Fruit fly (Drosophila melanogaster) whole organism, wandering third instar larva: ENCODE results near the gene fru.

Source experiments
- Abd-B ChIP-seq: fragments of >200 bp; optimal IDR thresholded peaks from 2 replicates; lab custom pipeline; 2017; ENCODE audit warnings: missing biosample characterization, missing genetic modification characterization
- CG32264 ChIP-seq: fragments of 200-800 bp; sonication (Bioruptor generic); optimal IDR thresholded peaks from 2 replicates; lab custom pipeline; 2016; ENCODE audit warnings: missing biosample characterization, missing genetic modification characterization
- CG9705 ChIP-seq: fragments of 200-800 bp; sonication (Bioruptor generic); optimal IDR thresholded peaks from 2 replicates; lab custom pipeline; 2018; ENCODE audit warnings: missing biosample characterization, mild to moderate bottlenecking, missing genetic modification characterization
- CrebA ChIP-seq: fragments of 200-800 bp; sonication (Bioruptor generic); optimal IDR thresholded peaks from 2 replicates; lab custom pipeline; 2016; ENCODE audit warnings: missing biosample characterization, mild to moderate bottlenecking, missing genetic modification characterization, borderline replicate concordance
- Dfd ChIP-seq: fragments of >200 bp; optimal IDR thresholded peaks from 2 replicates; lab custom pipeline; 2017; ENCODE audit warnings: missing biosample characterization, missing genetic modification characterization
- Dif ChIP-seq: fragments of 200-275, 200-300 bp; sonication (Bioruptor generic); optimal IDR thresholded peaks from 2 replicates; lab custom pipeline; 2018; ENCODE audit warnings: missing biosample characterization, missing genetic modification characterization; ENCODE audit not compliant: partially characterized antibody
- GATAd ChIP-seq: sonication (Bioruptor generic); optimal IDR thresholded peaks from 2 replicates; lab custom pipeline; 2016; ENCODE audit warnings: missing biosample characterization, missing genetic modification characterization
- HLH106 ChIP-seq: fragments of 200-800 bp; optimal IDR thresholded peaks from 3 replicates; lab custom pipeline; 2019; ENCODE audit warnings: missing biosample characterization, mild to moderate bottlenecking, missing genetic modification characterization, moderate library complexity
- Hnf4 ChIP-seq: fragments of 200-800 bp; sonication (Bioruptor generic); optimal IDR thresholded peaks from 2 replicates; lab custom pipeline; 2016; ENCODE audit warnings: missing biosample characterization, mild to moderate bottlenecking, missing genetic modification characterization
- Hr78 ChIP-seq: fragments of >200 bp; optimal IDR thresholded peaks from 2 replicates; lab custom pipeline; 2017; ENCODE audit warnings: missing biosample characterization, missing genetic modification characterization
- Hr83 ChIP-seq: fragments of 200-300 bp; sonication (Bioruptor generic); optimal IDR thresholded peaks from 2 replicates; lab custom pipeline; 2016; ENCODE audit warnings: missing biosample characterization, mild to moderate bottlenecking, missing genetic modification characterization, moderate library complexity; ENCODE audit not compliant: poor library complexity, severe bottlenecking
- Jra ChIP-seq: sonication (Bioruptor generic); optimal IDR thresholded peaks from 2 replicates; lab custom pipeline; 2016; ENCODE audit warnings: missing biosample characterization, missing genetic modification characterization
- Mio ChIP-seq: sonication (Bioruptor generic); optimal IDR thresholded peaks from 2 replicates; lab custom pipeline; 2016; ENCODE audit warnings: missing biosample characterization, missing genetic modification characterization
- Myc ChIP-seq: fragments of >200 bp; optimal IDR thresholded peaks from 2 replicates; lab custom pipeline; 2017
- N ChIP-seq: fragments of >200 bp; optimal IDR thresholded peaks from 2 replicates; lab custom pipeline; 2018; ENCODE audit warnings: missing biosample characterization, missing external identifiers, missing genetic modification characterization
- OdsH ChIP-seq: fragments of 200-800 bp; sonication (Bioruptor generic); optimal IDR thresholded peaks from 2 replicates; lab custom pipeline; 2016; ENCODE audit warnings: missing biosample characterization, mild to moderate bottlenecking, missing genetic modification characterization
- Rel ChIP-seq, 2 experiments: fragments of 200-800 bp; sonication (Bioruptor generic) in 1 of 2; optimal IDR thresholded peaks; 2 replicates in 1 of 2; 3 replicates in 1 of 2; lab custom pipeline; 2016 to 2019; ENCODE audit warnings: mild to moderate bottlenecking in 2 of 2, missing biosample characterization in 2 of 2, missing genetic modification characterization in 2 of 2, moderate library complexity in 1 of 2
- Sp1 ChIP-seq: fragments of 200-800 bp; sonication (Bioruptor generic); optimal IDR thresholded peaks from 3 replicates; lab custom pipeline; 2019; ENCODE audit warnings: missing biosample characterization, mild to moderate bottlenecking, missing genetic modification characterization, moderate library complexity
- Vsx2 ChIP-seq: fragments of 200-300, 225-300 bp; sonication (Bioruptor generic); optimal IDR thresholded peaks from 2 replicates; lab custom pipeline; 2018; ENCODE audit warnings: missing biosample characterization, missing genetic modification characterization; ENCODE audit not compliant: partially characterized antibody
- br ChIP-seq: fragments of 200-800 bp; sonication (Bioruptor generic); optimal IDR thresholded peaks from 2 replicates; lab custom pipeline; 2016; ENCODE audit warnings: missing biosample characterization, missing genetic modification characterization
- brk ChIP-seq: fragments of 200-800 bp; sonication (Bioruptor generic); optimal IDR thresholded peaks from 2 replicates; lab custom pipeline; 2016; ENCODE audit warnings: missing biosample characterization, mild to moderate bottlenecking, missing genetic modification characterization
- dl ChIP-seq, 2 experiments: fragments of 175-275, 200-275 bp in 1 of 2; fragments of 200-275 bp in 1 of 2; sonication (Bioruptor generic); optimal IDR thresholded peaks; lab custom pipeline; 2018; ENCODE audit warnings: mild to moderate bottlenecking in 2 of 2, missing biosample characterization in 2 of 2, missing genetic modification characterization in 2 of 2, moderate library complexity in 2 of 2; ENCODE audit not compliant: partially characterized antibody in 2 of 2, insufficient read depth in 1 of 2
- dmrt93B ChIP-seq: fragments of 200-800 bp; sonication (Bioruptor generic); optimal IDR thresholded peaks from 2 replicates; lab custom pipeline; 2018; ENCODE audit warnings: missing biosample characterization, mild to moderate bottlenecking, missing genetic modification characterization
- dsf ChIP-seq: sonication (Bioruptor generic); optimal IDR thresholded peaks from 2 replicates; lab custom pipeline; 2016; ENCODE audit warnings: missing biosample characterization, missing genetic modification characterization, borderline replicate concordance
- ey ChIP-seq: fragments of 200-800 bp; sonication (Bioruptor generic); optimal IDR thresholded peaks from 2 replicates; lab custom pipeline; 2016; ENCODE audit warnings: missing biosample characterization, missing genetic modification characterization
- foxo ChIP-seq, 2 experiments: fragments of 200-800 bp; sonication (Bioruptor generic); optimal IDR thresholded peaks; 2 replicates in 1 of 2; 3 replicates in 1 of 2; lab custom pipeline; 2016 to 2017; ENCODE audit warnings: missing biosample characterization in 2 of 2, missing genetic modification characterization in 2 of 2
- fru ChIP-seq: fragments of 200-800 bp; sonication (Bioruptor generic); optimal IDR thresholded peaks from 3 replicates; lab custom pipeline; 2016; ENCODE audit warnings: missing biosample characterization, mild to moderate bottlenecking, missing genetic modification characterization
- h ChIP-seq: fragments of 200-800 bp; sonication (Bioruptor generic); optimal IDR thresholded peaks from 3 replicates; lab custom pipeline; 2016; ENCODE audit warnings: missing biosample characterization, mild to moderate bottlenecking, missing genetic modification characterization
- jim ChIP-seq: fragments of 175-275, 200-325 bp; sonication (Bioruptor generic); optimal IDR thresholded peaks from 2 replicates; lab custom pipeline; 2016; ENCODE audit warnings: missing biosample characterization, mild to moderate bottlenecking, missing genetic modification characterization
- lola ChIP-seq: fragments of >200 bp; optimal IDR thresholded peaks from 2 replicates; lab custom pipeline; 2017; ENCODE audit warnings: missing biosample characterization, missing genetic modification characterization
- pan ChIP-seq: fragments of >200 bp; optimal IDR thresholded peaks from 2 replicates; lab custom pipeline; 2017
- psq ChIP-seq: fragments of 200-800 bp; sonication (Bioruptor generic); optimal IDR thresholded peaks from 3 replicates; lab custom pipeline; 2017; ENCODE audit warnings: missing biosample characterization, mild to moderate bottlenecking, missing genetic modification characterization, moderate library complexity
- rgr ChIP-seq: fragments of 200-800 bp; sonication (Bioruptor generic); optimal IDR thresholded peaks from 3 replicates; lab custom pipeline; 2016; ENCODE audit warnings: missing biosample characterization, mild to moderate bottlenecking, missing genetic modification characterization
- sage ChIP-seq: fragments of 200-800 bp; sonication (Bioruptor generic); optimal IDR thresholded peaks from 2 replicates; lab custom pipeline; 2016; ENCODE audit warnings: missing biosample characterization, mild to moderate bottlenecking, missing genetic modification characterization
- sv ChIP-seq: fragments of 200-800 bp; sonication (Bioruptor generic); optimal IDR thresholded peaks from 3 replicates; lab custom pipeline; 2016; ENCODE audit warnings: missing biosample characterization, missing genetic modification characterization
- tai ChIP-seq: sonication (Bioruptor generic); optimal IDR thresholded peaks from 2 replicates; lab custom pipeline; 2016; ENCODE audit warnings: missing biosample characterization, missing genetic modification characterization
- usp ChIP-seq: fragments of >200 bp; optimal IDR thresholded peaks from 2 replicates; lab custom pipeline; 2017; ENCODE audit warnings: missing biosample characterization, missing genetic modification characterization
- woc ChIP-seq: sonication (Bioruptor generic); optimal IDR thresholded peaks from 2 replicates; lab custom pipeline; 2016; ENCODE audit warnings: missing biosample characterization, mild to moderate bottlenecking, missing genetic modification characterization

fru gene

dm6 chr3R:18411205-18411749 is 134.1 kb downstream of the fru start, which contains the start of gene CG10864:
CG10864 (minus strand) TSS chr3R:18411631.
- TF ChIP-seq fru (GFP tag; lab: Kevin White, UChicago) (no peak), Mio (GFP tag; lab: Kevin White, UChicago) (no peak), rgr (GFP tag; lab: Kevin White, UChicago) (no peak), Dif (no peak), tai (GFP tag; lab: Kevin White, UChicago) (no peak), lola (GFP tag; lab: Kevin White, UChicago) (no peak), br (GFP tag; lab: Kevin White, UChicago) (no peak), h (no peak), Dfd (GFP tag; lab: Kevin White, UChicago) (no peak), Jra (no peak), psq (GFP tag; lab: Kevin White, UChicago) (no peak), foxo (GFP tag; optimal IDR thresholded peaks at IDR 0.05; lab: Kevin White, UChicago) (no peak), Vsx2 (GFP tag; lab: Kevin White, UChicago) (no peak), Myc (lab: Kevin White, UChicago) (no peak), Sp1 (GFP tag; lab: Kevin White, UChicago) (no peak), brk (GFP tag; lab: Kevin White, UChicago) (no peak), jim (GFP tag; lab: Kevin White, UChicago) (no peak)
- TF ChIP-seq, all 38 proteins: peak for 0

- TF ChIP-seq CrebA (GFP tag; lab: Kevin White, UChicago): no peak
- TF ChIP-seq Rel (GFP tag; optimal IDR thresholded peaks at IDR 0.05; lab: Kevin White, UChicago): no peak
- peak; percentile 54 for TF ChIP-seq Rel (tag; optimal IDR thresholded peaks at IDR 0.05; lab: Kevin White, UChicago)
- TF ChIP-seq rgr (GFP tag; lab: Kevin White, UChicago): peak; percentile 81
- TF ChIP-seq Hnf4 (GFP tag; lab: Kevin White, UChicago): peak; percentile 92
- no peak for TF ChIP-seq pan (lab: Kevin White, UChicago)
- no peak for TF ChIP-seq jim (GFP tag; lab: Kevin White, UChicago)
- TF ChIP-seq Mio (GFP tag; lab: Kevin White, UChicago): peak; percentile 15
- peak; percentile 47 for TF ChIP-seq CG32264 (GFP tag; lab: Kevin White, UChicago)
- TF ChIP-seq CG9705: peak; percentile 71
- peak; percentile 43 for TF ChIP-seq sv (GFP tag; lab: Kevin White, UChicago)
- no peak for TF ChIP-seq dmrt93B (GFP tag; lab: Kevin White, UChicago)
- TF ChIP-seq Dif: no peak
- TF ChIP-seq fru (GFP tag; lab: Kevin White, UChicago): peak; percentile 68
- TF ChIP-seq foxo (GFP tag; optimal IDR thresholded peaks at IDR 0.05; lab: Kevin White, UChicago): peak in 1 of 2 experiments; percentile 80
- peak; percentile 72 for TF ChIP-seq woc (GFP tag; lab: Kevin White, UChicago)
- no peak for TF ChIP-seq sage (GFP tag; lab: Kevin White, UChicago)
- no peak for TF ChIP-seq GATAd (GFP tag; lab: Kevin White, UChicago)
- TF ChIP-seq OdsH (GFP tag; lab: Kevin White, UChicago): peak; percentile 62
- TF ChIP-seq Jra: peak; percentile 82
- no peak for TF ChIP-seq Myc (lab: Kevin White, UChicago)
- TF ChIP-seq Vsx2 (GFP tag; lab: Kevin White, UChicago): no peak
- TF ChIP-seq dsf: peak; percentile 18
- no peak for TF ChIP-seq Dfd (GFP tag; lab: Kevin White, UChicago)
- peak; percentile 76 for TF ChIP-seq h
- peak; percentile 22 for TF ChIP-seq psq (GFP tag; lab: Kevin White, UChicago)
- TF ChIP-seq Hr83 (GFP tag; lab: Kevin White, UChicago): peak; percentile 86
- TF ChIP-seq brk (GFP tag; lab: Kevin White, UChicago): no peak
- TF ChIP-seq tai (GFP tag; lab: Kevin White, UChicago): no peak
- no peak for TF ChIP-seq usp (GFP tag; lab: Kevin White, UChicago)
- TF ChIP-seq Abd-B (GFP tag; lab: Kevin White, UChicago): no peak
- peak; percentile 69 for TF ChIP-seq HLH106
- peak; percentile 80 for TF ChIP-seq br (GFP tag; lab: Kevin White, UChicago)
- TF ChIP-seq lola (GFP tag; lab: Kevin White, UChicago): no peak
- no peak for TF ChIP-seq dl (GFP tag; optimal IDR thresholded peaks at IDR 0.05; lab: Kevin White, UChicago; ENCODE audit: insufficient read depth in 1 of 2, partially characterized antibody in 2 of 2)
- peak; percentile 68 for TF ChIP-seq ey (GFP tag; lab: Kevin White, UChicago)
- peak; percentile 74 for TF ChIP-seq Sp1 (GFP tag; lab: Kevin White, UChicago)
- no peak for TF ChIP-seq N
- no peak for TF ChIP-seq Hr78 (GFP tag; lab: Kevin White, UChicago)
Observed at dm6 chr3R:18404713-18405112, 140.7 kb downstream of the fru start, which contains the start of gene CG7685. CG7685 (plus strand) TSS chr3R:18404940.
